Fruit fly (Drosophila melanogaster) whole organism, prepupa: ENCODE measurements around the gene beta-PheRS.
A peak's percentile ranks its signal among the peaks of the same experiment; 100 is the strongest.

Source experiments
- CG10669 ChIP-seq: fragments of 200-800 bp; sonication (Bioruptor generic); optimal IDR thresholded peaks from 3 replicates; lab custom pipeline; 2018; ENCODE audit warnings: missing biosample characterization, mild to moderate bottlenecking, missing genetic modification characterization, moderate library complexity
- CG11294 ChIP-seq: fragments of 200-800 bp; sonication (Bioruptor generic); IDR thresholded peaks from 2 replicates; pipeline ENCODE4 v1.3.6; 2022; ENCODE audit warnings: missing biosample characterization, missing genetic modification characterization
- CG15336 ChIP-seq: fragments of 200-800 bp; sonication (Bioruptor generic); IDR thresholded peaks from 2 replicates; pipeline ENCODE4 v1.3.6; 2022; ENCODE audit warnings: missing biosample characterization, missing genetic modification characterization
- CG1621 ChIP-seq: fragments of 200-800 bp; sonication (Bioruptor generic); optimal IDR thresholded peaks from 3 replicates; lab custom pipeline; 2018; ENCODE audit warnings: missing biosample characterization, mild to moderate bottlenecking, missing genetic modification characterization
- CG3032 ChIP-seq: fragments of 200-800 bp; optimal IDR thresholded peaks from 2 replicates; lab custom pipeline; 2019; ENCODE audit warnings: missing biosample characterization, mild to moderate bottlenecking, missing genetic modification characterization, moderate library complexity
- CG32006 ChIP-seq: fragments of 200-800 bp; sonication (Bioruptor generic); optimal IDR thresholded peaks from 3 replicates; lab custom pipeline; 2017; ENCODE audit warnings: missing biosample characterization, mild to moderate bottlenecking, missing genetic modification characterization
- CG3919 ChIP-seq: fragments of 200-800 bp; sonication (Bioruptor generic); optimal IDR thresholded peaks from 3 replicates; lab custom pipeline; 2016; ENCODE audit warnings: missing biosample characterization, missing genetic modification characterization
- CG6163 ChIP-seq: fragments of 200-800 bp; sonication (Bioruptor generic); IDR thresholded peaks from 3 replicates; pipeline ENCODE4 v1.3.6; 2022; ENCODE audit warnings: missing biosample characterization, missing genetic modification characterization
- CG6808 ChIP-seq: fragments of 200-800 bp; sonication (Bioruptor generic); optimal IDR thresholded peaks from 3 replicates; lab custom pipeline; 2017; ENCODE audit warnings: missing biosample characterization, missing genetic modification characterization, mild to moderate bottlenecking, moderate library complexity, missing genetic modification reagents
- CG6854 ChIP-seq: fragments of 200-800 bp; sonication (Bioruptor generic); optimal IDR thresholded peaks from 2 replicates; lab custom pipeline; 2017; ENCODE audit warnings: missing biosample characterization, mild to moderate bottlenecking, missing genetic modification characterization
- CG7368 ChIP-seq: fragments of 200-800 bp; sonication (Bioruptor generic); optimal IDR thresholded peaks from 3 replicates; lab custom pipeline; 2016; ENCODE audit warnings: missing biosample characterization, missing genetic modification characterization
- CG8119 ChIP-seq: fragments of 200-800 bp; sonication (Bioruptor generic); IDR thresholded peaks from 3 replicates; pipeline ENCODE4 v1.3.6; 2022; ENCODE audit warnings: missing biosample characterization, missing genetic modification characterization
- CG8319 ChIP-seq: fragments of 200-800 bp; sonication (Bioruptor generic); optimal IDR thresholded peaks from 3 replicates; lab custom pipeline; 2016; ENCODE audit warnings: missing biosample characterization, missing genetic modification characterization
- CG8632 ChIP-seq: fragments of 200-800 bp; sonication (Bioruptor generic); optimal IDR thresholded peaks from 3 replicates; lab custom pipeline; 2016; ENCODE audit warnings: missing biosample characterization, missing genetic modification characterization
- Eip78C ChIP-seq: fragments of 200-800 bp; sonication (Bioruptor generic); peaks from one replicate; lab custom pipeline; 2016; ENCODE audit warnings: missing biosample characterization, missing genetic modification characterization
- Eip93F ChIP-seq: fragments of 200-800 bp; sonication (Bioruptor generic); optimal IDR thresholded peaks from 2 replicates; lab custom pipeline; 2016; ENCODE audit warnings: missing biosample characterization, mild to moderate bottlenecking, missing genetic modification characterization
- Ets96B ChIP-seq: fragments of 200-800 bp; optimal IDR thresholded peaks from 2 replicates; lab custom pipeline; 2019; ENCODE audit warnings: missing biosample characterization, mild to moderate bottlenecking, missing genetic modification characterization, moderate library complexity
- Gug ChIP-seq: fragments of 200-800 bp; sonication (Bioruptor generic); IDR thresholded peaks from 2 replicates; pipeline ENCODE4 v1.3.6; 2022; ENCODE audit warnings: missing biosample characterization, missing genetic modification characterization
- Hr39 ChIP-seq: fragments of 200-800 bp; sonication (Bioruptor generic); optimal IDR thresholded peaks from 2 replicates; lab custom pipeline; 2016; ENCODE audit warnings: missing biosample characterization, missing genetic modification characterization
- Lpt ChIP-seq: fragments of 200-800 bp; sonication (Bioruptor generic); optimal IDR thresholded peaks from 3 replicates; lab custom pipeline; 2016; ENCODE audit warnings: missing biosample characterization, missing genetic modification characterization
- Sox102F ChIP-seq: fragments of 200-800 bp; sonication (Bioruptor generic); optimal IDR thresholded peaks from 2 replicates; lab custom pipeline; 2016; ENCODE audit warnings: missing biosample characterization, mild to moderate bottlenecking, missing genetic modification characterization
- Sox14 ChIP-seq: fragments of 200-800 bp; sonication (Bioruptor generic); optimal IDR thresholded peaks from 3 replicates; lab custom pipeline; 2016; ENCODE audit warnings: missing biosample characterization, missing genetic modification characterization
- Sox15 ChIP-seq: fragments of 200-800 bp; sonication (Bioruptor generic); optimal IDR thresholded peaks from 3 replicates; lab custom pipeline; 2016; ENCODE audit warnings: missing biosample characterization, missing genetic modification characterization
- acj6 ChIP-seq: fragments of 200-800 bp; sonication (Bioruptor generic); optimal IDR thresholded peaks from 3 replicates; lab custom pipeline; 2016; ENCODE audit warnings: missing biosample characterization, missing genetic modification characterization
- cyc ChIP-seq: fragments of 200-800 bp; sonication (Bioruptor generic); optimal IDR thresholded peaks from 3 replicates; lab custom pipeline; 2016; ENCODE audit warnings: missing biosample characterization, missing genetic modification characterization
- dac ChIP-seq: fragments of 200-800 bp; sonication (Bioruptor generic); optimal IDR thresholded peaks from 2 replicates; lab custom pipeline; 2017; ENCODE audit warnings: missing biosample characterization, mild to moderate bottlenecking, missing genetic modification characterization
- dsx ChIP-seq: fragments of 200-800 bp; optimal IDR thresholded peaks from 3 replicates; lab custom pipeline; 2019; ENCODE audit warnings: missing biosample characterization, mild to moderate bottlenecking, missing genetic modification characterization, moderate library complexity; ENCODE audit not compliant: poor library complexity, severe bottlenecking
- eg ChIP-seq: fragments of 200-800 bp; sonication (Bioruptor generic); IDR thresholded peaks from 3 replicates; pipeline ENCODE4 v1.3.6; 2022; ENCODE audit warnings: missing biosample characterization, missing genetic modification characterization
- esn ChIP-seq: fragments of 200-800 bp; sonication (Bioruptor generic); optimal IDR thresholded peaks from 2 replicates; lab custom pipeline; 2016; ENCODE audit warnings: missing biosample characterization, mild to moderate bottlenecking, missing genetic modification characterization, moderate library complexity
- fd59A ChIP-seq: fragments of 200-800 bp; sonication (Bioruptor generic); optimal IDR thresholded peaks from 2 replicates; lab custom pipeline; 2017; ENCODE audit warnings: missing biosample characterization, mild to moderate bottlenecking, missing genetic modification characterization, missing genetic modification reagents
- fkh ChIP-seq: fragments of 200-800 bp; sonication (Bioruptor generic); optimal IDR thresholded peaks from 3 replicates; lab custom pipeline; 2017; ENCODE audit warnings: missing biosample characterization, mild to moderate bottlenecking, missing genetic modification characterization, moderate library complexity
- pdm3 ChIP-seq: fragments of 200-800 bp; sonication (Bioruptor generic); optimal IDR thresholded peaks from 3 replicates; lab custom pipeline; 2016; ENCODE audit warnings: missing biosample characterization, missing genetic modification characterization
- ss ChIP-seq, 2 experiments: fragments of 200-800 bp; sonication (Bioruptor generic); optimal IDR thresholded peaks; 2 replicates in 1 of 2; 3 replicates in 1 of 2; lab custom pipeline; 2017 to 2018; ENCODE audit warnings: mild to moderate bottlenecking in 2 of 2, missing biosample characterization in 2 of 2, missing genetic modification characterization in 2 of 2, moderate library complexity in 1 of 2
- svp ChIP-seq: fragments of 200-800 bp; sonication (Bioruptor generic); peaks from one replicate; lab custom pipeline; 2016; ENCODE audit warnings: missing biosample characterization, missing genetic modification characterization
- vri ChIP-seq: fragments of 200-800 bp; sonication (Bioruptor generic); optimal IDR thresholded peaks from 3 replicates; lab custom pipeline; 2016; ENCODE audit warnings: missing biosample characterization, mild to moderate bottlenecking, missing genetic modification characterization

beta-PheRS gene

dm6 chr3R:24233366-24234161 lies 18.9 kb downstream of the beta-PheRS start:
- TF ChIP-seq CG10669 (no peak), CG8632 (no peak), vri (GFP tag; lab: Kevin White, UChicago) (no peak), Ets96B (tag; lab: Kevin White, UChicago) (peak; percentile 11), CG8319 (no peak), CG8119 (GFP tag; lab: Robert Waterston, UW) (no peak), CG32006 (GFP tag; lab: Kevin White, UChicago) (no peak), CG6808 (GFP tag; lab: Kevin White, UChicago) (no peak), dsx (GFP tag; lab: Kevin White, UChicago) (peak; percentile 64), CG1621 (tag; lab: Kevin White, UChicago) (no peak), fkh (GFP tag; lab: Kevin White, UChicago) (peak; percentile 59), Eip78C (GFP tag; lab: Kevin White, UChicago) (peak; percentile 60), pdm3 (GFP tag; lab: Kevin White, UChicago) (no peak), Sox14 (GFP tag; lab: Kevin White, UChicago) (peak; percentile 72), Lpt (no peak), Hr39 (GFP tag; lab: Kevin White, UChicago) (no peak), dac (no peak), eg (GFP tag; lab: Robert Waterston, UW) (0 out of 3 replicates have a peak, but pooled peaks have one; percentile 48), CG7368 (GFP tag; lab: Kevin White, UChicago) (no peak), CG3032 (tag; lab: Kevin White, UChicago) (peak; percentile 36), CG6163 (GFP tag; lab: Robert Waterston, UW) (peak; percentile 31; the same call in 1 of the 3 replicates), Gug (GFP tag; lab: Robert Waterston, UW) (0 out of 2 replicates have a peak, but pooled peaks have one; percentile 25), acj6 (no peak), CG3919 (GFP tag; lab: Kevin White, UChicago) (no peak), svp (GFP tag; lab: Kevin White, UChicago) (no peak), ss (GFP tag; optimal IDR thresholded peaks at IDR 0.05; lab: Kevin White, UChicago) (peak in 1 of 2 experiments; percentile 44), CG15336 (GFP tag; lab: Robert Waterston, UW) (0 out of 2 replicates have a peak, but pooled peaks have one; percentile 8), cyc (no peak), Sox102F (no peak), fd59A (GFP tag; lab: Kevin White, UChicago) (peak; percentile 38), CG6854 (GFP tag; lab: Kevin White, UChicago) (peak; percentile 21), esn (GFP tag; lab: Kevin White, UChicago) (peak; percentile 13), CG11294 (GFP tag; lab: Robert Waterston, UW) (no peak)

- TF ChIP-seq fkh (GFP tag; lab: Kevin White, UChicago) (no peak), CG1621 (tag; lab: Kevin White, UChicago) (no peak)
Measured at dm6 chr3R:24231914-24232313, 20.6 kb downstream of the beta-PheRS start.

- TF ChIP-seq CG6163 (GFP tag; lab: Robert Waterston, UW) (peak; percentile 81), fkh (GFP tag; lab: Kevin White, UChicago) (peak; percentile 2), acj6 (no peak), Sox15 (GFP tag; lab: Kevin White, UChicago) (no peak), ss (GFP tag; optimal IDR thresholded peaks at IDR 0.05; lab: Kevin White, UChicago) (no peak), Eip78C (GFP tag; lab: Kevin White, UChicago) (peak; percentile 48), Ets96B (tag; lab: Kevin White, UChicago) (no peak), Eip93F (GFP tag; lab: Kevin White, UChicago) (no peak)
Measured at dm6 chr3R:24231206-24231502, 21.3 kb downstream of the beta-PheRS start.
